Worm (Caenorhabditis elegans) whole organism, L4/young adult: Measurements from ENCODE around the gene gbas-1.

Experiments
- W03F9.2 ChIP-seq: fragments of 150-350 bp; optimal IDR thresholded peaks from 2 replicates; lab custom pipeline; 2014; ENCODE audit warnings: missing biosample characterization, missing genetic modification characterization
- dao-5 ChIP-seq: sonication (generic microtip); optimal IDR thresholded peaks from 2 replicates; lab custom pipeline; 2016; ENCODE audit warnings: missing genotype, missing genetic modification characterization, moderate library complexity, missing compliant biosample characterization
- him-1 ChIP-seq: sonication (generic microtip); optimal IDR thresholded peaks from 2 replicates; lab custom pipeline; 2016; ENCODE audit warnings: missing genotype, missing genetic modification reagents, missing genetic modification characterization, missing compliant biosample characterization

ce11 chrII:2525652-2526051, 21.0 kb downstream of the gbas-1 start:
- TF ChIP-seq him-1 (tag; lab: Kevin White, UChicago) (no peak), dao-5 (no peak), W03F9.2 (no peak)
